Fruit fly (Drosophila melanogaster) whole organism, pupa: ENCODE measurements around the gene E2f2.

ENCODE experiments used
- CG10348 ChIP-seq: fragments of 200-800 bp; sonication (Bioruptor generic); IDR thresholded peaks from 2 replicates; pipeline ENCODE4 v1.3.6; 2022; ENCODE audit warnings: missing biosample characterization, missing genetic modification characterization
- CG12605 ChIP-seq: fragments of 200-800 bp; sonication (Bioruptor generic); IDR thresholded peaks from 2 replicates; pipeline ENCODE4 v1.3.6; 2022; ENCODE audit warnings: missing biosample characterization, missing genetic modification characterization
- CG13204 ChIP-seq: fragments of 200-800 bp; sonication (Bioruptor generic); optimal IDR thresholded peaks from 2 replicates; lab custom pipeline; 2018; ENCODE audit warnings: missing biosample characterization, mild to moderate bottlenecking, missing genetic modification characterization, moderate library complexity
- CG14655 ChIP-seq: fragments of 200-800 bp; sonication (Bioruptor generic); optimal IDR thresholded peaks from 3 replicates; lab custom pipeline; 2017; ENCODE audit warnings: mild to moderate bottlenecking, missing biosample characterization, missing genetic modification reagents, missing genetic modification characterization
- CG15710 ChIP-seq: fragments of 200-800 bp; sonication (Bioruptor generic); optimal IDR thresholded peaks from 2 replicates; lab custom pipeline; 2018; ENCODE audit warnings: missing biosample characterization, mild to moderate bottlenecking, missing genetic modification characterization, moderate library complexity
- CG17806 ChIP-seq: fragments of 200-800 bp; sonication (Bioruptor generic); optimal IDR thresholded peaks from 2 replicates; lab custom pipeline; 2018; ENCODE audit warnings: missing biosample characterization, mild to moderate bottlenecking, missing genetic modification characterization, moderate library complexity
- CG32121 ChIP-seq: fragments of 200-800 bp; sonication (Bioruptor generic); IDR thresholded peaks from 2 replicates; pipeline ENCODE4 v1.3.6; 2022; ENCODE audit warnings: missing biosample characterization, missing genetic modification characterization
- CG34367 ChIP-seq: fragments of 200-800 bp; sonication (Bioruptor generic); optimal IDR thresholded peaks from 2 replicates; lab custom pipeline; 2018; ENCODE audit warnings: missing biosample characterization, mild to moderate bottlenecking, missing genetic modification characterization
- CG4496 ChIP-seq: fragments of 200-800 bp; sonication (Bioruptor generic); IDR thresholded peaks from 3 replicates; pipeline ENCODE4 v1.3.6; 2022; ENCODE audit warnings: missing biosample characterization, missing genetic modification characterization
- CG8159 ChIP-seq: fragments of 200-800 bp; sonication (Bioruptor generic); optimal IDR thresholded peaks from 3 replicates; lab custom pipeline; 2018; ENCODE audit warnings: missing biosample characterization, mild to moderate bottlenecking, missing genetic modification characterization, moderate library complexity
- CG8301 ChIP-seq: fragments of 200-800 bp; sonication (Bioruptor generic); optimal IDR thresholded peaks from 2 replicates; lab custom pipeline; 2018; ENCODE audit warnings: missing biosample characterization, mild to moderate bottlenecking, missing genetic modification characterization
- CG9948 ChIP-seq: fragments of 200-800 bp; sonication (Bioruptor generic); optimal IDR thresholded peaks from 2 replicates; lab custom pipeline; 2018; ENCODE audit warnings: missing biosample characterization, mild to moderate bottlenecking, missing genetic modification characterization, moderate library complexity
- D1 ChIP-seq: fragments of 200-800 bp; sonication (Bioruptor generic); optimal IDR thresholded peaks from 2 replicates; lab custom pipeline; 2018; ENCODE audit warnings: missing biosample characterization, mild to moderate bottlenecking, missing genetic modification characterization, moderate library complexity
- EcR ChIP-seq: fragments of 200-800 bp; sonication (Bioruptor generic); optimal IDR thresholded peaks from 3 replicates; lab custom pipeline; 2019; ENCODE audit warnings: missing biosample characterization, missing genetic modification characterization, mild to moderate bottlenecking, moderate library complexity, missing genetic modification reagents
- Ets98B ChIP-seq: fragments of 200-800 bp; sonication (Bioruptor generic); IDR thresholded peaks from 2 replicates; pipeline ENCODE4 v1.3.6; 2022; ENCODE audit warnings: missing biosample characterization, missing genetic modification characterization
- Pif1A ChIP-seq: fragments of 200-800 bp; sonication (Bioruptor generic); optimal IDR thresholded peaks from 3 replicates; lab custom pipeline; 2016; ENCODE audit warnings: missing biosample characterization, missing genetic modification characterization
- Pif1B ChIP-seq: fragments of 200-800 bp; sonication (Bioruptor generic); optimal IDR thresholded peaks from 3 replicates; lab custom pipeline; 2016; ENCODE audit warnings: missing biosample characterization, missing genetic modification characterization
- Snoo ChIP-seq: fragments of 200-800 bp; sonication (Bioruptor generic); optimal IDR thresholded peaks from 3 replicates; lab custom pipeline; 2017; ENCODE audit warnings: missing biosample characterization, mild to moderate bottlenecking, missing genetic modification characterization, inconsistent platforms
- fd96Ca ChIP-seq: fragments of 200-800 bp; sonication (Bioruptor generic); IDR thresholded peaks from 3 replicates; pipeline ENCODE4 v1.3.6; 2022; ENCODE audit warnings: missing biosample characterization, missing genetic modification characterization
- gl ChIP-seq: fragments of 200-800 bp; sonication (Bioruptor generic); optimal IDR thresholded peaks from 2 replicates; lab custom pipeline; 2018; ENCODE audit warnings: missing biosample characterization, mild to moderate bottlenecking, missing genetic modification characterization
- rn ChIP-seq: fragments of 200-800 bp; sonication (Bioruptor generic); IDR thresholded peaks from 2 replicates; pipeline ENCODE4 v1.3.6; 2022; ENCODE audit warnings: missing biosample characterization, missing genetic modification characterization

The E2f2 gene

dm6 chr2L:21196511-21196910, 40.0 kb upstream of the E2f2 start:
- peak; percentile 20 for TF ChIP-seq Pif1A (GFP tag; lab: Kevin White, UChicago)
- TF ChIP-seq CG17806 (tag; lab: Kevin White, UChicago): peak; percentile 17
- no peak for TF ChIP-seq D1 (tag; lab: Kevin White, UChicago)
- TF ChIP-seq rn (GFP tag; lab: Robert Waterston, UW): no peak
- TF ChIP-seq gl: no peak
- TF ChIP-seq fd96Ca (GFP tag; lab: Robert Waterston, UW): 0 out of 3 replicates have a peak, but pooled peaks have one; percentile 20
- TF ChIP-seq CG14655: peak; percentile 59
- peak; percentile 58 for TF ChIP-seq CG8301 (tag; lab: Kevin White, UChicago)
- TF ChIP-seq CG4496 (GFP tag; lab: Robert Waterston, UW): 0 out of 3 replicates have a peak, but pooled peaks have one; percentile 23
- TF ChIP-seq CG9948 (tag; lab: Kevin White, UChicago): peak; percentile 50
- TF ChIP-seq CG10348: no peak
- peak; percentile 47; the same call in 1 of the 2 replicates for TF ChIP-seq CG32121 (GFP tag; lab: Robert Waterston, UW)
- peak; percentile 17 for TF ChIP-seq CG34367 (tag; lab: Kevin White, UChicago)
- peak; percentile 45 for TF ChIP-seq CG8159 (tag; lab: Kevin White, UChicago)

- TF ChIP-seq CG10348 (no peak), Ets98B (GFP tag; lab: Robert Waterston, UW) (no peak), Snoo (no peak), Pif1A (GFP tag; lab: Kevin White, UChicago) (no peak), CG17806 (tag; lab: Kevin White, UChicago) (no peak), CG13204 (GFP tag; lab: Kevin White, UChicago) (no peak), CG12605 (GFP tag; lab: Robert Waterston, UW) (no peak), CG15710 (tag; lab: Kevin White, UChicago) (no peak), fd96Ca (GFP tag; lab: Robert Waterston, UW) (no peak), CG14655 (no peak), EcR (GFP tag; lab: Kevin White, UChicago) (no peak), D1 (tag; lab: Kevin White, UChicago) (no peak), rn (GFP tag; lab: Robert Waterston, UW) (no peak), CG8301 (tag; lab: Kevin White, UChicago) (no peak), CG9948 (tag; lab: Kevin White, UChicago) (no peak), Pif1B (GFP tag; lab: Kevin White, UChicago) (no peak), CG8159 (tag; lab: Kevin White, UChicago) (no peak), CG4496 (GFP tag; lab: Robert Waterston, UW) (no peak)
Observed at dm6 chr2L:21195331-21195730, 38.8 kb upstream of the E2f2 start.

dm6 chr2L:21189273-21189781, 32.8 kb upstream of the E2f2 start:
- TF ChIP-seq gl (no peak), CG12605 (GFP tag; lab: Robert Waterston, UW) (no peak), CG10348 (no peak), CG13204 (GFP tag; lab: Kevin White, UChicago) (no peak), Pif1A (GFP tag; lab: Kevin White, UChicago) (no peak), D1 (tag; lab: Kevin White, UChicago) (no peak), CG17806 (tag; lab: Kevin White, UChicago) (no peak), CG15710 (tag; lab: Kevin White, UChicago) (no peak), rn (GFP tag; lab: Robert Waterston, UW) (no peak), Pif1B (GFP tag; lab: Kevin White, UChicago) (no peak)

- no peak for TF ChIP-seq Pif1B (GFP tag; lab: Kevin White, UChicago)
- TF ChIP-seq CG17806 (tag; lab: Kevin White, UChicago): no peak
- no peak for TF ChIP-seq CG8159 (tag; lab: Kevin White, UChicago)
- no peak for TF ChIP-seq gl
- no peak for TF ChIP-seq CG15710 (tag; lab: Kevin White, UChicago)
- no peak for TF ChIP-seq CG13204 (GFP tag; lab: Kevin White, UChicago)
- no peak for TF ChIP-seq fd96Ca (GFP tag; lab: Robert Waterston, UW)
- TF ChIP-seq CG14655: no peak
- no peak for TF ChIP-seq CG8301 (tag; lab: Kevin White, UChicago)
- no peak for TF ChIP-seq Ets98B (GFP tag; lab: Robert Waterston, UW)
- TF ChIP-seq CG12605 (GFP tag; lab: Robert Waterston, UW): no peak
- TF ChIP-seq CG32121 (GFP tag; lab: Robert Waterston, UW): no peak
- TF ChIP-seq rn (GFP tag; lab: Robert Waterston, UW): no peak
- TF ChIP-seq EcR (GFP tag; lab: Kevin White, UChicago): no peak
- TF ChIP-seq D1 (tag; lab: Kevin White, UChicago): no peak
- TF ChIP-seq CG4496 (GFP tag; lab: Robert Waterston, UW): no peak
- no peak for TF ChIP-seq Snoo
- TF ChIP-seq Pif1A (GFP tag; lab: Kevin White, UChicago): no peak
- no peak for TF ChIP-seq CG34367 (tag; lab: Kevin White, UChicago)
- TF ChIP-seq, all 21 proteins: peak for 0
Observed at dm6 chr2L:21187753-21188152, 31.2 kb upstream of the E2f2 start.

dm6 chr2L:21179615-21180031, 23.1 kb upstream of the E2f2 start, which contains the start of the genes bur and Mcm10:
bur (minus strand) TSS chr2L:21179683.
Mcm10 (plus strand) TSS chr2L:21179933.
- TF ChIP-seq CG8301 (tag; lab: Kevin White, UChicago) (no peak), CG4496 (GFP tag; lab: Robert Waterston, UW) (no peak)

dm6 chr2L:21179217-21179520, 22.6 kb upstream of the E2f2 start:
- 0 out of 3 replicates have a peak, but pooled peaks have one; percentile 26 for TF ChIP-seq CG4496 (GFP tag; lab: Robert Waterston, UW)
- no peak for TF ChIP-seq D1 (tag; lab: Kevin White, UChicago)
- no peak for TF ChIP-seq CG13204 (GFP tag; lab: Kevin White, UChicago)
- no peak for TF ChIP-seq Pif1A (GFP tag; lab: Kevin White, UChicago)
